Fruit fly (Drosophila melanogaster) whole organism, embryonic: ENCODE measurements around the gene shd.

Source experiments
- Blimp-1 ChIP-seq: fragments of 200-800 bp; sonication (Bioruptor generic); optimal IDR thresholded peaks from 3 replicates; lab custom pipeline; 2018; ENCODE audit warnings: missing biosample characterization, missing genetic modification characterization, mild to moderate bottlenecking, moderate library complexity, missing genetic modification reagents
- CG10267 ChIP-seq: fragments of 200-800 bp; sonication (Bioruptor generic); optimal IDR thresholded peaks from 2 replicates; lab custom pipeline; 2018; ENCODE audit warnings: missing biosample characterization, mild to moderate bottlenecking, missing genetic modification characterization, moderate library complexity
- CG10565 ChIP-seq: fragments of 200-800 bp; sonication (Bioruptor generic); optimal IDR thresholded peaks from 3 replicates; lab custom pipeline; 2016; ENCODE audit warnings: missing biosample characterization, mild to moderate bottlenecking, missing genetic modification characterization
- CG10979 ChIP-seq: fragments of 200-800 bp; sonication (Bioruptor generic); optimal IDR thresholded peaks from 2 replicates; lab custom pipeline; 2018; ENCODE audit warnings: missing biosample characterization, mild to moderate bottlenecking, missing genetic modification characterization, moderate library complexity
- CG11696 ChIP-seq: fragments of 200-800 bp; sonication (Bioruptor generic); IDR thresholded peaks from 2 replicates; pipeline ENCODE4 v1.3.6; 2022; ENCODE audit warnings: missing biosample characterization, missing genetic modification characterization
- CG12236 ChIP-seq: fragments of 200-800 bp; sonication (Bioruptor generic); optimal IDR thresholded peaks from 2 replicates; lab custom pipeline; 2016; ENCODE audit warnings: missing biosample characterization, missing genetic modification characterization
- CG13424 ChIP-seq: fragments of 200-800 bp; sonication (Bioruptor generic); optimal IDR thresholded peaks from 2 replicates; lab custom pipeline; 2019; ENCODE audit warnings: missing biosample characterization, mild to moderate bottlenecking, missing genetic modification characterization, moderate library complexity
- CG17385 ChIP-seq: fragments of 200-800 bp; sonication (Bioruptor generic); optimal IDR thresholded peaks from 3 replicates; lab custom pipeline; 2018; ENCODE audit warnings: missing biosample characterization, mild to moderate bottlenecking, missing genetic modification characterization
- CG2712 ChIP-seq: fragments of 200-800 bp; optimal IDR thresholded peaks from 3 replicates; lab custom pipeline; 2019; ENCODE audit warnings: missing biosample characterization, mild to moderate bottlenecking, missing genetic modification characterization, moderate library complexity
- CG2889 ChIP-seq: fragments of 200-800 bp; sonication (Bioruptor generic); IDR thresholded peaks from 3 replicates; pipeline ENCODE4 v1.3.6; 2022; ENCODE audit warnings: missing biosample characterization, missing genetic modification characterization
- CG31224 ChIP-seq: fragments of 200-800 bp; sonication (Bioruptor generic); IDR thresholded peaks from 2 replicates; pipeline ENCODE4 v1.3.6; 2022; ENCODE audit warnings: missing biosample characterization, missing genetic modification characterization
- CG31388 ChIP-seq: fragments of 200-800 bp; sonication (Bioruptor generic); optimal IDR thresholded peaks from 2 replicates; lab custom pipeline; 2016; ENCODE audit warnings: missing biosample characterization, missing genetic modification characterization
- CG31441 ChIP-seq: fragments of 200-800 bp; sonication (Bioruptor generic); IDR thresholded peaks from 2 replicates; pipeline ENCODE4 v1.3.6; 2022; ENCODE audit warnings: missing biosample characterization, missing genetic modification characterization
- CG34224 ChIP-seq: fragments of 200-800 bp; sonication (Bioruptor generic); IDR thresholded peaks from 3 replicates; pipeline ENCODE4 v1.3.6; 2022; ENCODE audit warnings: missing biosample characterization, missing genetic modification characterization; ENCODE audit not compliant: partially characterized antibody
- CG42726 ChIP-seq: fragments of 200-800 bp; sonication (Bioruptor generic); IDR thresholded peaks from 2 replicates; pipeline ENCODE4 v1.3.6; 2022; ENCODE audit warnings: missing biosample characterization, missing genetic modification characterization; ENCODE audit not compliant: partially characterized antibody
- CG7786 ChIP-seq: fragments of 200-800 bp; sonication (Bioruptor generic); optimal IDR thresholded peaks from 2 replicates; lab custom pipeline; 2016; ENCODE audit warnings: missing biosample characterization, missing genetic modification characterization
- CG8388 ChIP-seq: fragments of 200-800 bp; sonication (Bioruptor generic); optimal IDR thresholded peaks from 2 replicates; lab custom pipeline; 2019; ENCODE audit warnings: missing biosample characterization, mild to moderate bottlenecking, missing genetic modification characterization, moderate library complexity
- CG8924 ChIP-seq: fragments of 200-800 bp; optimal IDR thresholded peaks from 3 replicates; lab custom pipeline; 2019; ENCODE audit warnings: missing biosample characterization, mild to moderate bottlenecking, missing genetic modification characterization, moderate library complexity
- CG9727 ChIP-seq: fragments of 200-800 bp; sonication (Bioruptor generic); optimal IDR thresholded peaks from 3 replicates; lab custom pipeline; 2017; ENCODE audit warnings: missing biosample characterization, mild to moderate bottlenecking, missing genetic modification characterization
- CoRest ChIP-seq: fragments of 200-800 bp; sonication (Bioruptor generic); optimal IDR thresholded peaks from 3 replicates; lab custom pipeline; 2018; ENCODE audit warnings: missing biosample characterization, mild to moderate bottlenecking, missing genetic modification characterization, moderate library complexity
- D19A ChIP-seq: fragments of 200-800 bp; optimal IDR thresholded peaks from 3 replicates; lab custom pipeline; 2019; ENCODE audit warnings: missing biosample characterization, mild to moderate bottlenecking, missing genetic modification characterization, moderate library complexity
- Dll ChIP-seq: fragments of 200-800 bp; sonication (Bioruptor generic); IDR thresholded peaks from 4 replicates; pipeline ENCODE4 v1.3.6; 2022; ENCODE audit warnings: missing biosample characterization, missing genetic modification characterization; ENCODE audit not compliant: partially characterized antibody
- Hand ChIP-seq: fragments of 200-800 bp; sonication (Bioruptor generic); optimal IDR thresholded peaks from 2 replicates; lab custom pipeline; 2017; ENCODE audit warnings: mild to moderate bottlenecking, missing biosample characterization, missing genetic modification reagents, missing genetic modification characterization
- Med ChIP-seq: fragments of 200-800 bp; sonication (Bioruptor generic); peaks from one replicate; lab custom pipeline; 2016; ENCODE audit warnings: missing biosample characterization, missing genetic modification characterization, mild to moderate bottlenecking, inconsistent platforms, moderate library complexity
- Meics ChIP-seq: fragments of 200-800 bp; sonication (Bioruptor generic); optimal IDR thresholded peaks from 2 replicates; lab custom pipeline; 2017; ENCODE audit warnings: missing biosample characterization, mild to moderate bottlenecking, missing genetic modification characterization
- PHDP ChIP-seq: fragments of 200-800 bp; sonication (Bioruptor generic); optimal IDR thresholded peaks from 3 replicates; lab custom pipeline; 2018; ENCODE audit warnings: missing biosample characterization, mild to moderate bottlenecking, missing genetic modification characterization, moderate library complexity
- Ssrp ChIP-seq: fragments of 200-800 bp; sonication (Bioruptor generic); optimal IDR thresholded peaks from 2 replicates; lab custom pipeline; 2018; ENCODE audit warnings: missing biosample characterization, mild to moderate bottlenecking, missing genetic modification characterization, moderate library complexity
- Stat92E ChIP-seq, 3 experiments: fragments of >200 bp in 2 of 3; fragments of 200-800 bp in 1 of 3; sonication (Bioruptor generic) in 1 of 3; optimal IDR thresholded peaks; 2 replicates each; lab custom pipeline; 2017 to 2019; ENCODE audit warnings: missing biosample characterization in 3 of 3, missing genetic modification characterization in 3 of 3, mild to moderate bottlenecking in 1 of 3, moderate library complexity in 1 of 3
- crol ChIP-seq: fragments of 200-800 bp; sonication (Bioruptor generic); IDR thresholded peaks from 2 replicates; pipeline ENCODE4 v1.3.6; 2022; ENCODE audit warnings: missing biosample characterization, missing genetic modification characterization
- dmrt11E ChIP-seq: fragments of 200-800 bp; sonication (Bioruptor generic); optimal IDR thresholded peaks from 3 replicates; lab custom pipeline; 2018; ENCODE audit warnings: missing biosample characterization, mild to moderate bottlenecking, missing genetic modification characterization, moderate library complexity
- dysf ChIP-seq: fragments of 200-800 bp; sonication (Bioruptor generic); IDR thresholded peaks from 3 replicates; pipeline ENCODE4 v1.3.6; 2022; ENCODE audit warnings: missing biosample characterization, missing genetic modification characterization
- fu2 ChIP-seq: fragments of 200-800 bp; sonication (Bioruptor generic); optimal IDR thresholded peaks from 2 replicates; lab custom pipeline; 2016; ENCODE audit warnings: missing biosample characterization, missing genetic modification characterization
- gem ChIP-seq: fragments of 200-800 bp; sonication (Bioruptor generic); optimal IDR thresholded peaks from 2 replicates; lab custom pipeline; 2019; ENCODE audit warnings: missing biosample characterization, mild to moderate bottlenecking, missing genetic modification characterization, moderate library complexity
- her ChIP-seq: fragments of 200-800 bp; sonication (Bioruptor generic); optimal IDR thresholded peaks from 2 replicates; lab custom pipeline; 2016; ENCODE audit warnings: missing biosample characterization, missing genetic modification characterization
- klu ChIP-seq: fragments of 200-800 bp; sonication (Bioruptor generic); IDR thresholded peaks from 2 replicates; pipeline ENCODE4 v1.3.6; 2022; ENCODE audit warnings: missing biosample characterization, missing genetic modification characterization
- kni ChIP-seq: fragments of 200-800 bp; sonication (Bioruptor generic); optimal IDR thresholded peaks from 3 replicates; lab custom pipeline; 2017; ENCODE audit warnings: mild to moderate bottlenecking, missing biosample characterization, missing genetic modification reagents, missing genetic modification characterization
- nmo ChIP-seq: fragments of 200-800 bp; sonication (Bioruptor generic); optimal IDR thresholded peaks from 2 replicates; lab custom pipeline; 2018; ENCODE audit warnings: missing biosample characterization, mild to moderate bottlenecking, missing genetic modification characterization, moderate library complexity
- p53 ChIP-seq: fragments of 200-800 bp; sonication (Bioruptor generic); optimal IDR thresholded peaks from 2 replicates; lab custom pipeline; 2016; ENCODE audit warnings: missing biosample characterization, missing genetic modification characterization
- repo ChIP-seq: fragments of 200-800 bp; sonication (Bioruptor generic); optimal IDR thresholded peaks from 2 replicates; lab custom pipeline; 2016; ENCODE audit warnings: missing biosample characterization, missing genetic modification characterization
- ro ChIP-seq: fragments of 200-800 bp; sonication (Bioruptor generic); IDR thresholded peaks from 2 replicates; pipeline ENCODE4 v1.3.6; 2022; ENCODE audit warnings: missing biosample characterization, missing genetic modification characterization
- sc ChIP-seq, 3 experiments: fragments of >200 bp in 2 of 3; fragments of 200-800 bp in 1 of 3; sonication (Bioruptor generic) in 1 of 3; optimal IDR thresholded peaks; 2 replicates in 2 of 3; 3 replicates in 1 of 3; lab custom pipeline; 2017; ENCODE audit warnings: mild to moderate bottlenecking in 1 of 3, missing biosample characterization in 1 of 3, missing genetic modification characterization in 1 of 3, missing genetic modification reagents in 1 of 3
- slou ChIP-seq: fragments of 200-800 bp; sonication (Bioruptor generic); optimal IDR thresholded peaks from 3 replicates; lab custom pipeline; 2016; ENCODE audit warnings: missing biosample characterization, missing genetic modification characterization
- tio ChIP-seq: fragments of 200-800 bp; sonication (Bioruptor generic); optimal IDR thresholded peaks from 2 replicates; lab custom pipeline; 2017; ENCODE audit warnings: missing biosample characterization, missing genetic modification characterization, inconsistent platforms
- trh ChIP-seq: fragments of 200-800 bp; sonication (Bioruptor generic); optimal IDR thresholded peaks from 2 replicates; lab custom pipeline; 2016; ENCODE audit warnings: missing biosample characterization, missing genetic modification characterization
- zf30C ChIP-seq: fragments of 200-800 bp; sonication (Bioruptor generic); optimal IDR thresholded peaks from 3 replicates; lab custom pipeline; 2018; ENCODE audit warnings: missing biosample characterization, mild to moderate bottlenecking, missing genetic modification characterization
- zfh2 ChIP-seq: fragments of 200-800 bp; sonication (Bioruptor generic); optimal IDR thresholded peaks from 2 replicates; lab custom pipeline; 2016; ENCODE audit warnings: missing biosample characterization, missing genetic modification characterization

The shd gene

dm6 chr3L:14611406-14612335 lies 2.6 kb upstream of the shd start (continued):
- TF ChIP-seq sc (optimal IDR thresholded peaks at IDR 0.05; lab: Kevin White, UChicago), result no peak
- TF ChIP-seq sc (GFP tag; optimal IDR thresholded peaks at IDR 0.05; lab: Kevin White, UChicago), result no peak
- no peak for TF ChIP-seq zfh2 (GFP tag; lab: Kevin White, UChicago)
- TF ChIP-seq CG8924 (tag; lab: Kevin White, UChicago), result peak; percentile 55
- TF ChIP-seq tio (GFP tag; lab: Kevin White, UChicago), result no peak
- TF ChIP-seq kni (GFP tag; lab: Kevin White, UChicago), result peak; percentile 63
- no peak for TF ChIP-seq CG10565
- no peak for TF ChIP-seq CG17385 (GFP tag; lab: Kevin White, UChicago)
- TF ChIP-seq zf30C (GFP tag; lab: Kevin White, UChicago), result peak; percentile 73
- TF ChIP-seq Med (GFP tag; lab: Kevin White, UChicago), result peak; percentile 43
- peak; percentile 69 for TF ChIP-seq CG2712 (tag; lab: Kevin White, UChicago)
- peak; percentile 65 for TF ChIP-seq gem
- no peak for TF ChIP-seq CG31388 (GFP tag; lab: Kevin White, UChicago)
- TF ChIP-seq CG9727 (GFP tag; lab: Kevin White, UChicago), result peak; percentile 30
- TF ChIP-seq dmrt11E (tag; lab: Kevin White, UChicago), result peak; percentile 71
- no peak for TF ChIP-seq Dll (GFP tag; lab: Robert Waterston, UW)
- peak; percentile 29 for TF ChIP-seq CG13424 (tag; lab: Kevin White, UChicago)
- TF ChIP-seq CG34224 (GFP tag; lab: Robert Waterston, UW), result no peak
- peak; percentile 39; the same call in 1 of the 2 replicates for TF ChIP-seq crol (GFP tag; lab: Robert Waterston, UW)
- TF ChIP-seq Stat92E (GFP tag; optimal IDR thresholded peaks at IDR 0.05; lab: Kevin White, UChicago), result no peak
- peak; percentile 48 for TF ChIP-seq D19A (tag; lab: Kevin White, UChicago)
- peak; percentile 33 for TF ChIP-seq Blimp-1 (GFP tag; lab: Kevin White, UChicago)
- no peak for TF ChIP-seq dysf (GFP tag; lab: Robert Waterston, UW)
- peak; percentile 16 for TF ChIP-seq Ssrp (tag; lab: Kevin White, UChicago)
- TF ChIP-seq repo, result no peak
- peak; percentile 45 for TF ChIP-seq CG10267
- peak; percentile 57 for TF ChIP-seq CG10979 (tag; lab: Kevin White, UChicago)
- peak; percentile 15 for TF ChIP-seq nmo (GFP tag; lab: Kevin White, UChicago)
- TF ChIP-seq CoRest, result peak; percentile 41
- TF ChIP-seq trh (GFP tag; lab: Kevin White, UChicago), result no peak
- TF ChIP-seq Meics (GFP tag; lab: Kevin White, UChicago), result peak; percentile 16
- TF ChIP-seq CG2889 (GFP tag; lab: Robert Waterston, UW), result no peak
- TF ChIP-seq, all 482 proteins: peak for 48

- TF ChIP-seq fu2 (no peak), her (GFP tag; lab: Kevin White, UChicago) (no peak), CG11696 (GFP tag; lab: Robert Waterston, UW) (no peak), CG8388 (peak; percentile 58), p53 (no peak), CG7786 (GFP tag; lab: Kevin White, UChicago) (peak; percentile 17), Hand (GFP tag; lab: Kevin White, UChicago) (no peak), CG31224 (no peak), PHDP (tag; lab: Kevin White, UChicago) (peak; percentile 8), ro (GFP tag; lab: Robert Waterston, UW) (no peak), CG12236 (GFP tag; lab: Kevin White, UChicago) (peak; percentile 13), CG31441 (GFP tag; lab: Robert Waterston, UW) (0 out of 2 replicates have a peak, but pooled peaks have one; percentile 49), CG42726 (GFP tag; lab: Robert Waterston, UW) (no peak), slou (no peak), klu (GFP tag; lab: Robert Waterston, UW) (no peak)
Observed at dm6 chr3L:14612945-14613791, 1.1 kb upstream of the shd start.
